Worm (Caenorhabditis elegans) whole organism, L4 larva: ENCODE data around the gene M02B1.3.

Source experiments
- R02D3.7 ChIP-seq: fragments of 150-350 bp; sonication (generic microtip); optimal IDR thresholded peaks from 3 replicates; lab custom pipeline; 2014; ENCODE audit warnings: missing biosample characterization, missing genetic modification characterization
- Y5F2A.4 ChIP-seq: fragments of 200-800 bp; sonication (Bioruptor generic); optimal IDR thresholded peaks from 2 replicates; lab custom pipeline; 2018; ENCODE audit warnings: mild to moderate bottlenecking, missing genetic modification characterization, missing compliant biosample characterization
- attf-4 ChIP-seq: sonication (generic microtip); optimal IDR thresholded peaks from 3 replicates; lab custom pipeline; 2017; ENCODE audit warnings: missing biosample characterization, missing genetic modification characterization
- daf-12 ChIP-seq: fragments of 150-350 bp; optimal IDR thresholded peaks from 2 replicates; lab custom pipeline; 2014; ENCODE audit warnings: missing biosample characterization, missing genetic modification reagents, missing genetic modification characterization
- egl-27 ChIP-seq: sonication (generic microtip); optimal IDR thresholded peaks from 3 replicates; lab custom pipeline; 2017; ENCODE audit warnings: missing biosample characterization, missing genetic modification reagents, missing genetic modification characterization
- hlh-30 ChIP-seq: sonication (generic microtip); optimal IDR thresholded peaks from 2 replicates; lab custom pipeline; 2017; ENCODE audit warnings: antibody characterized with exemption, mild to moderate bottlenecking, missing genetic modification characterization, missing compliant biosample characterization; ENCODE audit not compliant: insufficient read depth
- nhr-10 ChIP-seq: fragments of 150-350 bp; optimal IDR thresholded peaks from 2 replicates; lab custom pipeline; 2014; ENCODE audit warnings: missing biosample characterization, missing genetic modification characterization
- nhr-237 ChIP-seq: sonication (generic microtip); optimal IDR thresholded peaks from 2 replicates; lab custom pipeline; 2017; ENCODE audit warnings: missing biosample characterization, missing genetic modification characterization
- unc-62 ChIP-seq, 3 experiments: fragments of 150-350 bp in 1 of 3; sonication (generic microtip); optimal IDR thresholded peaks in 2 of 3; peaks in 1 of 3; 1 replicate in 1 of 3; 2 replicates in 2 of 3; lab custom pipeline; 2014 to 2017; ENCODE audit warnings: missing biosample characterization in 3 of 3, missing genetic modification characterization in 3 of 3, missing genetic modification reagents in 3 of 3, missing genotype in 1 of 3

- TF ChIP-seq nhr-237 (tag; lab: Kevin White, UChicago) (no peak), attf-4 (tag; lab: Kevin White, UChicago) (no peak), R02D3.7 (tag; lab: Kevin White, UChicago) (no peak), unc-62 (GFP tag; optimal IDR thresholded peaks at IDR 0.05 in 1 of 2; lab: Kevin White, UChicago) (no peak), unc-62 (tag; optimal IDR thresholded peaks at IDR 0.05; lab: Kevin White, UChicago) (no peak), nhr-10 (tag; lab: Kevin White, UChicago) (no peak), daf-12 (tag; lab: Kevin White, UChicago) (no peak), egl-27 (tag; lab: Kevin White, UChicago) (no peak), hlh-30 (tag; lab: Kevin White, UChicago) (no peak), Y5F2A.4 (GFP tag; lab: Kevin White, UChicago) (no peak)
These were observed 47.2 kb upstream of the M02B1.3 start, which contains the start of gene F07C6.3 for ce11 chrIV:12789088-12789487.
